Fruit fly (Drosophila melanogaster): ENCODE results near the gene CG31266.

Gene CG31266

dm6 chr3R:17115668-17116067 is 16.8 kb upstream of the CG31266 start (continued):
- TF ChIP-seq CG14965 (GFP tag; optimal IDR thresholded peaks at IDR 0.05; ENCODE audit: borderline replicate concordance) (no peak), BtbVII (GFP tag; optimal IDR thresholded peaks at IDR 0.05) (peak; percentile 71), D (optimal IDR thresholded peaks at IDR 0.05) (no peak), D (GFP tag; optimal IDR thresholded peaks at IDR 0.05) (peak; percentile 1), CG18011 (GFP tag; optimal IDR thresholded peaks at IDR 0.05) (peak; percentile 9), CG14667 (GFP tag; IDR thresholded peaks at IDR 0.05) (no peak), CG2199 (GFP tag; IDR thresholded peaks at IDR 0.05) (no peak), NFAT (GFP tag; IDR thresholded peaks at IDR 0.05) (no peak), emc (GFP tag; optimal IDR thresholded peaks at IDR 0.05) (no peak), CG9797 (GFP tag; optimal IDR thresholded peaks at IDR 0.05) (no peak), CoRest (tag; optimal IDR thresholded peaks at IDR 0.05) (no peak), CG16813 (GFP tag; IDR thresholded peaks at IDR 0.05; ENCODE audit: partially characterized antibody) (no peak), CG5180 (GFP tag; optimal IDR thresholded peaks at IDR 0.05) (no peak), hth (optimal IDR thresholded peaks at IDR 0.05) (no peak), CG12219 (GFP tag; optimal IDR thresholded peaks at IDR 0.05) (peak; percentile 37), CG1603 (tag; optimal IDR thresholded peaks at IDR 0.05) (no peak), Tbp (GFP tag; optimal IDR thresholded peaks at IDR 0.05) (no peak), en (GFP tag; optimal IDR thresholded peaks at IDR 0.05) (no peak), MTF-1 (GFP tag; optimal IDR thresholded peaks at IDR 0.05; ENCODE audit: borderline replicate concordance) (peak; percentile 17), Awh (GFP tag; IDR thresholded peaks at IDR 0.05) (no peak), Xbp1 (GFP tag; optimal IDR thresholded peaks at IDR 0.05) (no peak), Hey (tag; optimal IDR thresholded peaks at IDR 0.05) (no peak), H15 (GFP tag; IDR thresholded peaks at IDR 0.05) (no peak), Dbx (GFP tag; IDR thresholded peaks at IDR 0.05) (no peak), Hr78 (GFP tag; optimal IDR thresholded peaks at IDR 0.05) (peak in 1 of 2 experiments; percentile 51), CG13775 (GFP tag; optimal IDR thresholded peaks at IDR 0.05) (no peak), crp (GFP tag; optimal IDR thresholded peaks at IDR 0.05) (no peak), grau (tag; optimal IDR thresholded peaks at IDR 0.05) (peak; percentile 8), TFAM (GFP tag; optimal IDR thresholded peaks at IDR 0.05) (no peak), CG10959 (GFP tag; IDR thresholded peaks at IDR 0.05) (no peak), Nf-YB (GFP tag; optimal IDR thresholded peaks at IDR 0.05) (no peak), Dfd (GFP tag; optimal IDR thresholded peaks at IDR 0.05) (no peak), dmrt99B (tag; optimal IDR thresholded peaks at IDR 0.05) (no peak), BEAF-32 (GFP tag; optimal IDR thresholded peaks at IDR 0.05) (no peak), CG13296 (GFP tag; optimal IDR thresholded peaks at IDR 0.05) (peak; percentile 49), cwo (GFP tag; optimal IDR thresholded peaks at IDR 0.05) (no peak), Aef1 (GFP tag; IDR thresholded peaks at IDR 0.05) (no peak), pzg (GFP tag; optimal IDR thresholded peaks at IDR 0.05) (no peak), Stat92E (GFP tag; optimal IDR thresholded peaks at IDR 0.05) (no peak), sr (GFP tag; IDR thresholded peaks at IDR 0.05) (no peak), slbo (GFP tag; IDR thresholded peaks at IDR 0.05) (no peak), Vsx1 (GFP tag; optimal IDR thresholded peaks at IDR 0.05) (no peak), CG17912 (GFP tag; optimal IDR thresholded peaks at IDR 0.05) (no peak), CG1792 (GFP tag; optimal IDR thresholded peaks at IDR 0.05) (no peak), E2f2 (GFP tag; IDR thresholded peaks at IDR 0.05) (no peak), CG2129 (GFP tag; IDR thresholded peaks at IDR 0.05; ENCODE audit: partially characterized antibody) (no peak), corto (GFP tag; optimal IDR thresholded peaks at IDR 0.05) (no peak), ind (GFP tag; optimal IDR thresholded peaks at IDR 0.05) (no peak), CG4424 (GFP tag; optimal IDR thresholded peaks at IDR 0.05) (no peak), CG7556 (GFP tag; optimal IDR thresholded peaks at IDR 0.05) (no peak), oc (tag; optimal IDR thresholded peaks at IDR 0.05) (no peak)
